Fruit fly (Drosophila melanogaster): Measurements from ENCODE around the gene CG31008.

Gene CG31008

DNA sequence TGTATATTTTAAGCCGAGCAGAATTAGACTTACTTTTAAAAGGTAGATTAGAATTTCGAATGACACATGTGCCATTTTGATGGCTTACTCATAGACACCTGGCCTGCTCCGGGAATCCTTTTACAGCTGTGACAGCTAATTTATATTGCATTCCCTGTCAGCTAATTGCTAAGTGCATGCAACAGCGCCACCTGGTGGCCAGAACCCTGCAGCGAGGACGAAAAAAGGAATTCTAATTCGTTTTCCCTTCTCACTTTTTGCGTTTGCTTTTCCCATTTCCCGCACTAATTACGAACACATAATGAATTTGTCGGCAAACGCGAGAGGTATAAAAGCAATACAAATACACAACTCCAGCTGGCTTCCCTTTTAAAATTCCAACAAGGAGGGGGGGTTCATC, at the start of gene CG31008:
Gene CG31008, minus strand, starts transcription at position 59 of the 400 bp plus-strand sequence.
- TF ChIP-seq CG17801 (GFP tag; optimal IDR thresholded peaks at IDR 0.05; ENCODE audit: partially characterized antibody) = no peak

- TF ChIP-seq CG17801 (GFP tag; optimal IDR thresholded peaks at IDR 0.05; ENCODE audit: partially characterized antibody) = no peak
Measured at dm6 chr3R:31038473-31039424, 48.9 kb upstream of the CG31008 start, which contains the start of gene CanA1. Gene CanA1 (plus strand): TSS chr3R:31039374.

- no peak for TF ChIP-seq CG17801 (GFP tag; optimal IDR thresholded peaks at IDR 0.05; ENCODE audit: partially characterized antibody)
Measured at dm6 chr3R:31035046-31035445, 45.2 kb upstream of the CG31008 start, which contains the start of gene CG33773. Gene CG33773 (plus strand): TSS chr3R:31035346.

DNA sequence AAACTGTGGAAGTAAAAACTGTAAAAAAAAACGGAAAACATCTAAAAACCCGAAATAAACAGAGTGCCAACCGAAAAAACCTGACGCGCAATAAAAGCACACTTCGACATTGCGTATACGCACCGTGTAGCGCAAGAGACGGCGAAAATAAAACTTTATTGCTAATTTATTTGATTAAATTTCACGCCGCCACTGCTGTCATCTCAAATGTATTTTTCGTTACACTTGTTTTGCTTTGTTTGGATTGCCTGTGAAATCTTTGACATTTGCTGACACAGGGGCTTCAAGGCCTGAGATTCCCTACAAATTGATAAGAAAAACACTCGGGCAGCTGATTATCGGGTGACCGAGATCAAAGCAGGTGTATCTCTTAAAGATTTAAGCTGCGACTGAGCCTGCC, 31.0 kb upstream of the CG31008 start:
- no peak for TF ChIP-seq CG17801 (GFP tag; optimal IDR thresholded peaks at IDR 0.05; ENCODE audit: partially characterized antibody)

DNA sequence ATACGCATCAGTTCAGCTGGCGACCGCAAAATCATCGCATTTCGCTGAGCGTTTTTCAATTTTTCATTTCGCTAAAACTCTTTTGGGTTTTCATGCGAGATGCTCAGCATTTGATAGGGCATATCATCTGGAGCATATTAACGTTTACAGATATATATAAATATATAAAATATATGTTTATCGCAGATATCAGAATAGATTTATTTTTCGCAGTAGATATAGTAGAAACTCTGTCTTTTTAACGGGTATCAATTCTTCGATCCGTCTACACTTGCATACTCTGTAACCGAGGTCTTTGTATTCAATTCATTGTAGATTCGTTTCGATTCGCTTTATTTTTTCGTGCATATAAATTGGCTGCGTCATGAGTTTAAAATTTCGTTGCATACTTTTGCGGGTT, 29.9 kb upstream of the CG31008 start:
- no peak for TF ChIP-seq CG17801 (GFP tag; optimal IDR thresholded peaks at IDR 0.05; ENCODE audit: partially characterized antibody)

- no peak for TF ChIP-seq CG17801 (GFP tag; optimal IDR thresholded peaks at IDR 0.05; ENCODE audit: partially characterized antibody)
Measured at dm6 chr3R:31016715-31017114, 26.9 kb upstream of the CG31008 start, which contains the start of gene 5-HT7. Gene 5-HT7 (minus strand): TSS chr3R:31016875.

- TF ChIP-seq CG17801 (GFP tag; optimal IDR thresholded peaks at IDR 0.05; ENCODE audit: partially characterized antibody) = no peak
Measured at dm6 chr3R:31010086-31010485, 20.3 kb upstream of the CG31008 start.

- no peak for TF ChIP-seq CG17801 (GFP tag; optimal IDR thresholded peaks at IDR 0.05; ENCODE audit: partially characterized antibody)
Measured at dm6 chr3R:31006599-31006998, 16.8 kb upstream of the CG31008 start.

DNA sequence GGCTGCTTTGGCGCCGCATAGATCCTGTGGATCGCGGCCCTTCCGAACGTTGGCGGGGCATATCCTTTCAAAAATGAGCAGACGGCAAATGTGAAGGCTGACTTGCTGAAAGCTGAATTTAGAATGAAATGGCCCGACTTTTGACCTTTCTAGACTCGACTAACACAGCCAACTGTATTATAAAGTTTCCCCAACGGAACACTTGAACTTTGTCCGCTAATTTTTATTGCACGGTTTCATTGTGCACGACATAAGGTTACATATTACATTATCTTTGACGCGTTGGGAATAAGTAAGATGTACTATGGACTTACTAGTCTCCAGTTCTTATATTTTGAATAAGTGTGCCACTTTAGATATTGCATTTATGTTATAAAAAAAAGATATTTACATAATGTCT, 2.6 kb upstream of the CG31008 start, which contains the start of gene CG31007:
Gene CG31007, minus strand, starts transcription at position 101 of the 400 bp plus-strand sequence.
- no peak for TF ChIP-seq CG17801 (GFP tag; optimal IDR thresholded peaks at IDR 0.05; ENCODE audit: partially characterized antibody)

dm6 chr3R:30964220-30964619, 25.6 kb downstream of the CG31008 start, which contains the start of gene Ctr1C:
Gene Ctr1C (minus strand): TSS chr3R:30964320.
- no peak for TF ChIP-seq CG17801 (GFP tag; optimal IDR thresholded peaks at IDR 0.05; ENCODE audit: partially characterized antibody)

dm6 chr3R:30959400-30959799, 30.4 kb downstream of the CG31008 start, which contains the start of gene CG15548:
Gene CG15548 (plus strand): TSS chr3R:30959700.
- no peak for TF ChIP-seq CG17801 (GFP tag; optimal IDR thresholded peaks at IDR 0.05; ENCODE audit: partially characterized antibody)

- TF ChIP-seq CG17801 (GFP tag; optimal IDR thresholded peaks at IDR 0.05; ENCODE audit: partially characterized antibody) = no peak
Measured at dm6 chr3R:30946352-30946751, 43.5 kb downstream of the CG31008 start.

dm6 chr3R:30940234-30940633, 49.6 kb downstream of the CG31008 start:
- no peak for TF ChIP-seq CG17801 (GFP tag; optimal IDR thresholded peaks at IDR 0.05; ENCODE audit: partially characterized antibody)

Measured in ovary, adult (tissue).